Worm (Caenorhabditis elegans): ENCODE results near the gene kin-30.

The kin-30 gene

ce11 chrV:15223668-15224067 is 20.9 kb upstream of the kin-30 start, which contains the start of gene srw-24:
Gene srw-24, plus strand, starts transcription at chrV:15223968.
- TF ChIP-seq hmbx-1 (tag; optimal IDR thresholded peaks at IDR 0.05) = no peak
- TF ChIP-seq tbx-11 (GFP tag; IDR thresholded peaks at IDR 0.05) = no peak
- no peak for TF ChIP-seq ama-1 (optimal IDR thresholded peaks at IDR 0.05)
- no peak for TF ChIP-seq ceh-36 (tag; optimal IDR thresholded peaks at IDR 0.05)
- TF ChIP-seq flt-1 (GFP tag; IDR thresholded peaks at IDR 0.05) = no peak
- no peak for TF ChIP-seq aly-1 (tag; optimal IDR thresholded peaks at IDR 0.05)
- TF ChIP-seq ets-7 (tag; optimal IDR thresholded peaks at IDR 0.05) = no peak
- no peak for TF ChIP-seq B0310.2 (tag; optimal IDR thresholded peaks at IDR 0.05)
- TF ChIP-seq tra-4 (tag; optimal IDR thresholded peaks at IDR 0.05) = no peak
- TF ChIP-seq pes-1 (GFP tag; IDR thresholded peaks at IDR 0.05) = no peak
- no peak for TF ChIP-seq tbx-37 (GFP tag; conservative IDR thresholded peaks at IDR 0.05)
- TF ChIP-seq hmg-4 (GFP tag; optimal IDR thresholded peaks at IDR 0.05) = no peak

ce11 chrV:15225650-15226049 is 18.9 kb upstream of the kin-30 start, which contains the start of gene srw-14:
Gene srw-14, plus strand, starts transcription at chrV:15225950.
- TF ChIP-seq B0310.2 (tag; optimal IDR thresholded peaks at IDR 0.05) (no peak), tbx-37 (GFP tag; conservative IDR thresholded peaks at IDR 0.05) (no peak), tbx-11 (GFP tag; IDR thresholded peaks at IDR 0.05) (no peak), F13C5.2 (tag; optimal IDR thresholded peaks at IDR 0.05) (no peak), aly-1 (tag; optimal IDR thresholded peaks at IDR 0.05) (no peak), sea-1 (GFP tag; conservative IDR thresholded peaks at IDR 0.05) (no peak), flt-1 (GFP tag; IDR thresholded peaks at IDR 0.05) (no peak), hnd-1 (tag; optimal IDR thresholded peaks at IDR 0.05) (no peak), tra-4 (tag; optimal IDR thresholded peaks at IDR 0.05) (no peak), ets-7 (tag; optimal IDR thresholded peaks at IDR 0.05) (no peak), ama-1 (optimal IDR thresholded peaks at IDR 0.05) (no peak), hmg-4 (GFP tag; optimal IDR thresholded peaks at IDR 0.05) (no peak)

ce11 chrV:15226206-15226605 is 18.4 kb upstream of the kin-30 start:
- TF ChIP-seq B0310.2 (tag; optimal IDR thresholded peaks at IDR 0.05) (no peak), flt-1 (GFP tag; IDR thresholded peaks at IDR 0.05) (no peak), sea-1 (GFP tag; conservative IDR thresholded peaks at IDR 0.05) (no peak), tra-4 (tag; optimal IDR thresholded peaks at IDR 0.05) (no peak), scrt-1 (GFP tag; IDR thresholded peaks at IDR 0.05) (no peak), tbx-11 (GFP tag; IDR thresholded peaks at IDR 0.05) (no peak), hmg-4 (GFP tag; optimal IDR thresholded peaks at IDR 0.05) (no peak), ceh-13 (GFP tag; optimal IDR thresholded peaks at IDR 0.05) (no peak), hmbx-1 (tag; optimal IDR thresholded peaks at IDR 0.05) (no peak), ama-1 (optimal IDR thresholded peaks at IDR 0.05) (no peak)

ce11 chrV:15230243-15230642 is 14.3 kb upstream of the kin-30 start, which contains the start of gene srw-15:
Gene srw-15, plus strand, starts transcription at chrV:15230543.
- TF ChIP-seq ceh-13 (GFP tag; optimal IDR thresholded peaks at IDR 0.05) = no peak

- TF ChIP-seq hmg-4 (GFP tag; optimal IDR thresholded peaks at IDR 0.05) (no peak), aly-1 (tag; optimal IDR thresholded peaks at IDR 0.05) (no peak), ama-1 (optimal IDR thresholded peaks at IDR 0.05) (no peak), hmbx-1 (tag; optimal IDR thresholded peaks at IDR 0.05) (no peak), ets-7 (tag; optimal IDR thresholded peaks at IDR 0.05) (no peak), F13C5.2 (tag; optimal IDR thresholded peaks at IDR 0.05) (no peak), B0310.2 (tag; optimal IDR thresholded peaks at IDR 0.05) (no peak), tbx-37 (GFP tag; conservative IDR thresholded peaks at IDR 0.05) (no peak), flt-1 (GFP tag; IDR thresholded peaks at IDR 0.05) (no peak)
Observed at ce11 chrV:15232200-15232599, 12.4 kb upstream of the kin-30 start, which contains the start of gene srw-13. Gene srw-13, plus strand, starts transcription at chrV:15232500.

- TF ChIP-seq hmg-4 (GFP tag; optimal IDR thresholded peaks at IDR 0.05) = no peak
- no peak for TF ChIP-seq sea-1 (GFP tag; conservative IDR thresholded peaks at IDR 0.05)
- TF ChIP-seq tbx-11 (GFP tag; IDR thresholded peaks at IDR 0.05) = no peak
- TF ChIP-seq ama-1 (optimal IDR thresholded peaks at IDR 0.05) = no peak
- TF ChIP-seq F13C5.2 (tag; optimal IDR thresholded peaks at IDR 0.05) = no peak
- no peak for TF ChIP-seq flt-1 (GFP tag; IDR thresholded peaks at IDR 0.05)
- TF ChIP-seq hnd-1 (tag; optimal IDR thresholded peaks at IDR 0.05) = no peak
- TF ChIP-seq tbx-37 (GFP tag; conservative IDR thresholded peaks at IDR 0.05) = no peak
- no peak for TF ChIP-seq scrt-1 (GFP tag; IDR thresholded peaks at IDR 0.05)
Observed at ce11 chrV:15235661-15236060, 8.9 kb upstream of the kin-30 start, which contains the start of gene nhr-164. Gene nhr-164, minus strand, starts transcription at chrV:15235761.

- TF ChIP-seq ceh-13 (GFP tag; optimal IDR thresholded peaks at IDR 0.05) (no peak), aly-1 (tag; optimal IDR thresholded peaks at IDR 0.05) (no peak), hmbx-1 (tag; optimal IDR thresholded peaks at IDR 0.05) (no peak), hmg-4 (GFP tag; optimal IDR thresholded peaks at IDR 0.05) (no peak), B0310.2 (tag; optimal IDR thresholded peaks at IDR 0.05) (no peak), hnd-1 (tag; optimal IDR thresholded peaks at IDR 0.05) (no peak), pes-1 (GFP tag; IDR thresholded peaks at IDR 0.05) (no peak), tbx-11 (GFP tag; IDR thresholded peaks at IDR 0.05) (no peak), ama-1 (optimal IDR thresholded peaks at IDR 0.05) (no peak), flt-1 (GFP tag; IDR thresholded peaks at IDR 0.05) (no peak), ceh-36 (tag; optimal IDR thresholded peaks at IDR 0.05) (no peak), tra-4 (tag; optimal IDR thresholded peaks at IDR 0.05) (no peak), scrt-1 (GFP tag; IDR thresholded peaks at IDR 0.05) (no peak)
Observed at ce11 chrV:15238552-15238951, 6.0 kb upstream of the kin-30 start, which contains the start of gene srw-12. Gene srw-12, minus strand, starts transcription at chrV:15238652.

ce11 chrV:15240215-15240614 is 4.3 kb upstream of the kin-30 start, which contains the start of gene srw-11:
Gene srw-11, minus strand, starts transcription at chrV:15240315.
- TF ChIP-seq ets-7 (tag; optimal IDR thresholded peaks at IDR 0.05) = no peak
- no peak for TF ChIP-seq tbx-37 (GFP tag; conservative IDR thresholded peaks at IDR 0.05)
- no peak for TF ChIP-seq tbx-11 (GFP tag; IDR thresholded peaks at IDR 0.05)
- TF ChIP-seq hmg-4 (GFP tag; optimal IDR thresholded peaks at IDR 0.05) = no peak
- TF ChIP-seq hmbx-1 (tag; optimal IDR thresholded peaks at IDR 0.05) = no peak
- no peak for TF ChIP-seq F13C5.2 (tag; optimal IDR thresholded peaks at IDR 0.05)

All from whole organism, early embryonic.